Worm (Caenorhabditis elegans) whole organism, L3 larva: ENCODE measurements around the gene Y57G11C.48.

Experiments used
- elt-2 ChIP-seq: sonication (generic microtip); optimal IDR thresholded peaks from 2 replicates; lab custom pipeline; 2016; ENCODE audit warnings: missing genetic modification reagents, mild to moderate bottlenecking, missing genetic modification characterization, missing compliant biosample characterization
- elt-3 ChIP-seq, 3 experiments: fragments of 150-350 bp in 1 of 3; sonication (generic microtip) in 2 of 3; optimal IDR thresholded peaks; 2 replicates in 2 of 3; 4 replicates in 1 of 3; lab custom pipeline; 2014 to 2017; ENCODE audit warnings: missing biosample characterization in 3 of 3, missing genetic modification characterization in 3 of 3
- lin-15B ChIP-seq: fragments of 150-350 bp; optimal IDR thresholded peaks from 2 replicates; lab custom pipeline; 2014; ENCODE audit warnings: missing biosample characterization, missing genetic modification characterization
- mdl-1 ChIP-seq: fragments of 150-350 bp; optimal IDR thresholded peaks from 2 replicates; lab custom pipeline; 2014; ENCODE audit warnings: missing biosample characterization, missing genetic modification characterization
- nhr-11 ChIP-seq: fragments of 150-350 bp; optimal IDR thresholded peaks from 2 replicates; lab custom pipeline; 2014; ENCODE audit warnings: missing biosample characterization, missing genetic modification characterization
- nhr-12 ChIP-seq: fragments of 150-350 bp; optimal IDR thresholded peaks from 2 replicates; lab custom pipeline; 2014; ENCODE audit warnings: missing biosample characterization, missing genetic modification characterization
- pqm-1 ChIP-seq: fragments of 150-350 bp; optimal IDR thresholded peaks from 2 replicates; lab custom pipeline; 2017; ENCODE audit warnings: missing biosample characterization, missing genetic modification characterization, inconsistent platforms
- snpc-4 ChIP-seq: fragments of 150-350 bp; optimal IDR thresholded peaks from 2 replicates; lab custom pipeline; 2014; ENCODE audit warnings: missing biosample characterization, missing genetic modification characterization
- ztf-11 ChIP-seq: fragments of 150-350 bp; optimal IDR thresholded peaks from 2 replicates; lab custom pipeline; 2014; ENCODE audit warnings: missing biosample characterization, missing genetic modification characterization

DNA sequence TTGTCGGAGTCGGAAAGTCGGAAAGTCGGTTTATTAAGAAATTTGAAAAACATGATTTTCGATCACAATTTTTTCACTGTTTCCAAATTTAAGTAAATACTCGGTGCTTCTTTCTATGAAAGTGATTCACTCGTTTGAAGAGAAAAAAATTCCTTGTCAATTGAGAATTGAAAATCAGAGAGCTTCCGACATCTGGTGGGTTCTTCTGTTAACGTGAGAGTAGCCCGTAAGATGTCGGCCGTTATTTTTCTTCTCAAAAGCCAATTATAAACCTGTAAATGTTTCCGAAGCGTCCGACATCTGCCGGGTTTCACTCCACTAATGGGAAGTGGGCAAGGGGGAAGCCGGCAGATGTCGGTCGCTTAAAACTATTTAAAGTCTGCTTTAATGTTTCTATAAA lies 40.9 kb upstream of the Y57G11C.48 start:
- TF ChIP-seq mdl-1 (tag; lab: Kevin White, UChicago): no peak
- no peak for TF ChIP-seq nhr-12 (tag; lab: Kevin White, UChicago)
- TF ChIP-seq pqm-1 (tag; lab: Kevin White, UChicago): no peak
- no peak for TF ChIP-seq ztf-11 (tag; lab: Kevin White, UChicago)
- no peak for TF ChIP-seq lin-15B (tag; lab: Kevin White, UChicago)
- TF ChIP-seq elt-3 (tag; optimal IDR thresholded peaks at IDR 0.05; lab: Kevin White, UChicago): peak in 1 of 3 experiments; percentile 32
- no peak for TF ChIP-seq nhr-11 (tag; lab: Kevin White, UChicago)
- peak; percentile 74 for TF ChIP-seq snpc-4 (tag; lab: Kevin White, UChicago)
- no peak for TF ChIP-seq elt-2 (tag; lab: Kevin White, UChicago)
